Worm (Caenorhabditis elegans): Measurements from ENCODE around the gene R07E5.5.
A peak's percentile ranks its signal among the peaks of the same experiment; 100 is the strongest.

The R07E5.5 gene

ce11 chrIII:4397115-4397514 lies at the start of gene R07E5.5:
Gene R07E5.5 (plus strand): TSS chrIII:4397415.
- TF ChIP-seq lin-39 (tag; optimal IDR thresholded peaks at IDR 0.05) (no peak), unc-39 (tag; optimal IDR thresholded peaks at IDR 0.05) (no peak), mdl-1 (tag; optimal IDR thresholded peaks at IDR 0.05) (no peak), nhr-21 (tag; optimal IDR thresholded peaks at IDR 0.05) (no peak), ztf-4 (tag; optimal IDR thresholded peaks at IDR 0.05) (no peak), gmeb-1 (tag; optimal IDR thresholded peaks at IDR 0.05) (no peak), nhr-25 (tag; optimal IDR thresholded peaks at IDR 0.05) (no peak), unc-55 (GFP tag; optimal IDR thresholded peaks at IDR 0.05) (no peak), F13H6.1 (tag; optimal IDR thresholded peaks at IDR 0.05) (no peak), alr-1 (tag; optimal IDR thresholded peaks at IDR 0.05) (no peak), elt-1 (tag; optimal IDR thresholded peaks at IDR 0.05) (no peak)

ce11 chrIII:4349799-4350198 lies 47.4 kb upstream of the R07E5.5 start, which contains the start of gene B0285.6:
Gene B0285.6 (plus strand): TSS chrIII:4350099.
- no peak for TF ChIP-seq nhr-77 (tag; optimal IDR thresholded peaks at IDR 0.05)
- TF ChIP-seq F13H6.1 (tag; optimal IDR thresholded peaks at IDR 0.05): no peak
- TF ChIP-seq lin-39 (tag; optimal IDR thresholded peaks at IDR 0.05): no peak
- TF ChIP-seq mbf-1 (tag; optimal IDR thresholded peaks at IDR 0.05): no peak
- no peak for TF ChIP-seq nhr-129 (tag; optimal IDR thresholded peaks at IDR 0.05)
- TF ChIP-seq egl-27 (tag; optimal IDR thresholded peaks at IDR 0.05): no peak
- TF ChIP-seq ztf-4 (tag; optimal IDR thresholded peaks at IDR 0.05): no peak
- no peak for TF ChIP-seq sma-9 (GFP tag; optimal IDR thresholded peaks at IDR 0.05)
- no peak for TF ChIP-seq sma-9 (tag; optimal IDR thresholded peaks at IDR 0.05)
- TF ChIP-seq aly-2 (tag; optimal IDR thresholded peaks at IDR 0.05): no peak

ce11 chrIII:4356384-4356783 lies 40.8 kb upstream of the R07E5.5 start, which contains the start of gene mnp-1:
Gene mnp-1 (plus strand): TSS chrIII:4356594.
- TF ChIP-seq sem-4 (tag; optimal IDR thresholded peaks at IDR 0.05) (no peak), Y55F3AM.14 (GFP tag; optimal IDR thresholded peaks at IDR 0.05) (no peak), zag-1 (tag; optimal IDR thresholded peaks at IDR 0.05) (no peak), elt-3 (tag; optimal IDR thresholded peaks at IDR 0.05) (no peak), snpc-4 (tag; optimal IDR thresholded peaks at IDR 0.05) (no peak), blmp-1 (tag; optimal IDR thresholded peaks at IDR 0.05; ENCODE audit: insufficient read depth) (no peak), aly-2 (tag; optimal IDR thresholded peaks at IDR 0.05) (no peak), lin-11 (tag; optimal IDR thresholded peaks at IDR 0.05) (no peak), nhr-6 (tag; optimal IDR thresholded peaks at IDR 0.05) (no peak), elt-1 (tag; optimal IDR thresholded peaks at IDR 0.05) (no peak), mdl-1 (tag; optimal IDR thresholded peaks at IDR 0.05) (no peak), skn-1 (tag; optimal IDR thresholded peaks at IDR 0.05) (no peak), ceh-16 (tag; optimal IDR thresholded peaks at IDR 0.05) (no peak), ama-1 (optimal IDR thresholded peaks at IDR 0.05) (no peak), nhr-11 (tag; optimal IDR thresholded peaks at IDR 0.05) (no peak), nhr-12 (tag; optimal IDR thresholded peaks at IDR 0.05) (no peak)

- TF ChIP-seq fos-1 (tag; optimal IDR thresholded peaks at IDR 0.05): peak; percentile 78
- no peak for TF ChIP-seq snpc-4 (tag; optimal IDR thresholded peaks at IDR 0.05)
- no peak for TF ChIP-seq gmeb-1 (tag; optimal IDR thresholded peaks at IDR 0.05)
- TF ChIP-seq sem-4 (tag; optimal IDR thresholded peaks at IDR 0.05): no peak
- peak; percentile 22 for TF ChIP-seq nhr-129 (tag; optimal IDR thresholded peaks at IDR 0.05)
- no peak for TF ChIP-seq nhr-6 (tag; optimal IDR thresholded peaks at IDR 0.05)
Measured at ce11 chrIII:4357438-4357837, 39.8 kb upstream of the R07E5.5 start.

ce11 chrIII:4358345-4358744 lies 38.9 kb upstream of the R07E5.5 start:
- no peak for TF ChIP-seq nhr-129 (tag; optimal IDR thresholded peaks at IDR 0.05)
- TF ChIP-seq aly-2 (tag; optimal IDR thresholded peaks at IDR 0.05): no peak
- no peak for TF ChIP-seq nhr-23 (tag; optimal IDR thresholded peaks at IDR 0.05)
- TF ChIP-seq elt-3 (tag; optimal IDR thresholded peaks at IDR 0.05): no peak
- peak; percentile 3 for TF ChIP-seq sma-9 (GFP tag; optimal IDR thresholded peaks at IDR 0.05)
- TF ChIP-seq sma-9 (tag; optimal IDR thresholded peaks at IDR 0.05): no peak
- peak in 1 of 2 experiments; percentile 15 for TF ChIP-seq lsy-2 (tag; optimal IDR thresholded peaks at IDR 0.05)
- no peak for TF ChIP-seq gmeb-1 (tag; optimal IDR thresholded peaks at IDR 0.05)
- TF ChIP-seq mab-5 (tag; optimal IDR thresholded peaks at IDR 0.05): peak; percentile 49
- no peak for TF ChIP-seq R02D3.7 (tag; optimal IDR thresholded peaks at IDR 0.05)
- TF ChIP-seq lin-13 (GFP tag; optimal IDR thresholded peaks at IDR 0.05): no peak
- TF ChIP-seq ama-1 (optimal IDR thresholded peaks at IDR 0.05): no peak
- TF ChIP-seq lin-39 (tag; optimal IDR thresholded peaks at IDR 0.05): no peak
- no peak for TF ChIP-seq ztf-11 (tag; optimal IDR thresholded peaks at IDR 0.05)
- TF ChIP-seq elt-1 (tag; optimal IDR thresholded peaks at IDR 0.05): no peak
- no peak for TF ChIP-seq nhr-25 (tag; optimal IDR thresholded peaks at IDR 0.05)
- no peak for TF ChIP-seq Y55F3AM.14 (GFP tag; optimal IDR thresholded peaks at IDR 0.05)
- no peak for TF ChIP-seq unc-62 (GFP tag; optimal IDR thresholded peaks at IDR 0.05)
- TF ChIP-seq nhr-10 (tag; optimal IDR thresholded peaks at IDR 0.05): no peak
- no peak for TF ChIP-seq mdl-1 (tag; optimal IDR thresholded peaks at IDR 0.05)
- TF ChIP-seq nhr-21 (tag; optimal IDR thresholded peaks at IDR 0.05): no peak
- TF ChIP-seq dmd-4 (tag; optimal IDR thresholded peaks at IDR 0.05): no peak
- TF ChIP-seq zag-1 (tag; optimal IDR thresholded peaks at IDR 0.05): no peak
- no peak for TF ChIP-seq ZK546.5 (tag; optimal IDR thresholded peaks at IDR 0.05)
- TF ChIP-seq ceh-16 (tag; optimal IDR thresholded peaks at IDR 0.05): no peak
- no peak for TF ChIP-seq skn-1 (tag; optimal IDR thresholded peaks at IDR 0.05)
- TF ChIP-seq crh-2 (tag; optimal IDR thresholded peaks at IDR 0.05): no peak
- TF ChIP-seq nhr-12 (tag; optimal IDR thresholded peaks at IDR 0.05): no peak
- no peak for TF ChIP-seq lin-11 (tag; optimal IDR thresholded peaks at IDR 0.05)
- TF ChIP-seq F13H6.1 (tag; optimal IDR thresholded peaks at IDR 0.05): peak; percentile 45
- TF ChIP-seq egl-27 (tag; optimal IDR thresholded peaks at IDR 0.05): no peak
- TF ChIP-seq sem-4 (tag; optimal IDR thresholded peaks at IDR 0.05): no peak
- TF ChIP-seq unc-55 (GFP tag; optimal IDR thresholded peaks at IDR 0.05): no peak
